Fruit fly (Drosophila melanogaster): ENCODE data around the gene CG5515.
A peak's percentile ranks its signal among the peaks of the same experiment; 100 is the strongest.

The CG5515 gene

DNA sequence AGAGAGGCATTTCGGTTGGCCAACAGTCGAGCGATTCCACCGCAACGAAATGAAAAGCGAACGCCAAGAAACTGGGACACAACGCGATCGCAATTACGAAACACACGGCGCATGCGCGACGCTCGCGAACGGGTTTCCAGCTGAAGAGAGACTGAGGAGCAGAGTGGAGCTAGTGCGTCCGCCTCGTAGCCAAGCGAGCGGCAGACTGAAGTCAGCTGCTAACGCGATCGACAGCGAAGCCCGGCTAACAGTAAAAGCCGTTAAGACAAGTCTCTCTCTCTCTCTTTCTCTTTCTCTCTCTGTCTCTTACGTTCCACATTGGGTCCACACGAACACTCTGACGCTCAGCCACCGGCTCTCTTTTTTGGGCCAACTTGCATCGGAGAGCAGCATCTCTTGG, 29.9 kb upstream of the CG5515 start, which contains the start of gene CG17786 (continued):
- peak; percentile 9 for TF ChIP-seq esn (GFP tag; optimal IDR thresholded peaks at IDR 0.05)
- no peak for TF ChIP-seq Lpt (GFP tag; optimal IDR thresholded peaks at IDR 0.05)
- TF ChIP-seq fd59A (GFP tag; optimal IDR thresholded peaks at IDR 0.05), result no peak
- TF ChIP-seq svp (GFP tag), result no peak
- TF ChIP-seq Ets96B (tag; optimal IDR thresholded peaks at IDR 0.05), result peak; percentile 2
- no peak for TF ChIP-seq pdm3 (GFP tag; optimal IDR thresholded peaks at IDR 0.05)
- TF ChIP-seq eg (GFP tag; IDR thresholded peaks at IDR 0.05), result peak; percentile 63; the same call in 2 of the 3 replicates
- no peak for TF ChIP-seq CG6792 (GFP tag; optimal IDR thresholded peaks at IDR 0.05)
- peak; percentile 12 for TF ChIP-seq CG9139 (GFP tag; optimal IDR thresholded peaks at IDR 0.05)
- no peak for TF ChIP-seq CG34406 (GFP tag; optimal IDR thresholded peaks at IDR 0.05)
- no peak for TF ChIP-seq OdsH (GFP tag; optimal IDR thresholded peaks at IDR 0.05)
- TF ChIP-seq ss (GFP tag; optimal IDR thresholded peaks at IDR 0.05), result peak; percentile 24 to 74
- no peak for TF ChIP-seq CG8319 (GFP tag; optimal IDR thresholded peaks at IDR 0.05)
- no peak for TF ChIP-seq CG7368 (GFP tag; optimal IDR thresholded peaks at IDR 0.05)
- TF ChIP-seq CG10631 (GFP tag; optimal IDR thresholded peaks at IDR 0.05), result no peak
- no peak for TF ChIP-seq Hr38 (GFP tag; optimal IDR thresholded peaks at IDR 0.05)
- no peak for TF ChIP-seq Met (GFP tag; optimal IDR thresholded peaks at IDR 0.05)
- no peak for TF ChIP-seq lz (GFP tag; optimal IDR thresholded peaks at IDR 0.05)
- no peak for TF ChIP-seq CG3032 (tag; optimal IDR thresholded peaks at IDR 0.05)

DNA sequence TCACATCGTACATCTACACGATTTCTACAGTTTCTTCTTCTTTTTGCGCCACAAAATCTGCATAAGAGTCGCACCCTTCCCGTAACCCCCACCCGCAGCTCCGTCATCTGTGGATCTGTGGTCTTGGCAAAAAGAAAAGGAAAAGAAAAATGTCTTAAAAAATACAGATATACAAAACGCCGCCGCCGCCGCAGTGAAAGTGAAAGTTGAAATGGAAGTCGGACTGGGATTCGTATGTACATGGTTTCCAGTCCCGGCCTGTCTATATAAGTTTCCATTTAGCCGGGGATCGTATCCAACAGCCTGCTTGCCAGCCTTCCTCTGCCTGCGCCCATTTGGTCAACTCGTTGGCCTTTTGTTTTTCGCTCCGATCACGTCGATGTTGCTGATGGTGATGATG, 27.3 kb upstream of the CG5515 start:
- TF ChIP-seq eg (GFP tag; IDR thresholded peaks at IDR 0.05), result 0 out of 3 replicates have a peak, but pooled peaks have one; percentile 29
- TF ChIP-seq ss (GFP tag; optimal IDR thresholded peaks at IDR 0.05), result no peak
- TF ChIP-seq Blimp-1 (GFP tag; optimal IDR thresholded peaks at IDR 0.05), result peak; percentile 84

- TF ChIP-seq CG8119 (GFP tag; IDR thresholded peaks at IDR 0.05) (no peak), Hr38 (GFP tag; optimal IDR thresholded peaks at IDR 0.05) (no peak), Sox15 (GFP tag; optimal IDR thresholded peaks at IDR 0.05) (no peak), OdsH (GFP tag; optimal IDR thresholded peaks at IDR 0.05) (no peak), Eip75B (GFP tag; optimal IDR thresholded peaks at IDR 0.05) (no peak)
Observed at dm6 chr3R:24213644-24214043, 24.9 kb upstream of the CG5515 start.

DNA sequence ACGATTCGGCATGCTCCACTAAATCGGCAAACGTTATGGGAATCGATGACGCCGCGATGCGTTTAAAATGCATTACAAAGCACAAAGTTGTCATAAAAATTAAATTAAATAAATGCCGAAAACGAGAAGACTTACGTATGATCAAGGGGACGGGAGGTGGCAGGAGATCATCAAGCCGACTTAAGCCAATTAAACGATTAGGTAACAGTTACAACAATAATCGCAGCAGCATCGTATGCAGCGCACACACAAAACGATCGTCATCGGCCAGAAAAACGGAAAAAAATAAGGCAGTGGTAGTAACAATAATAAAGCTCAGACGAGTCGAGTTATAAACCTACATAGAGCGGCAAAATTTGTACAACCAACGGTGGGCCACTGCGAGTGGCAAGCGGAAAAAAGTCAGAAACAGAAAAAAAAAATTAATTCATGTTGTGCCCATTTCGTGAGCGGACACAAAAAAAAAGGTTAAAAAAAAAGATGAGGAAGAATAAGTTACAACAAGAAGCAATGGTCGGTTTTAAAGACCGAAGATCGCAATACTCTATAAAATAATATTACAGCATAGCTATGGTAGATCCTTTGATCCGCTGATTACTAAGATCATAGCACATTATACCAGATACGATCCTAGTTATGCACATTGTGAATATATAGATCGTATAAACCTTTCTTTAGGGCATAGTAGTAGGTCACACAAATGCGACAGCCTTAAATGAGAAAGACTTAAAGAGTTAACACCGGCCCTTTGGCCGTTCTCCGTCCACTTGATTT, 17.8 kb upstream of the CG5515 start:
- peak; percentile 56 for TF ChIP-seq CG8632 (GFP tag; optimal IDR thresholded peaks at IDR 0.05)
- no peak for TF ChIP-seq Gug (GFP tag; IDR thresholded peaks at IDR 0.05)
- peak; percentile 95 for TF ChIP-seq Eip78C (GFP tag)
- TF ChIP-seq CG3919 (GFP tag; optimal IDR thresholded peaks at IDR 0.05), result peak; percentile 62
- peak in 1 of 2 experiments; percentile 36 for TF ChIP-seq ss (GFP tag; optimal IDR thresholded peaks at IDR 0.05)
- TF ChIP-seq CG11902 (GFP tag; optimal IDR thresholded peaks at IDR 0.05), result peak; percentile 43
- TF ChIP-seq CG11762 (GFP tag; optimal IDR thresholded peaks at IDR 0.05; ENCODE audit: insufficient read depth), result peak; percentile 42
- TF ChIP-seq vri (GFP tag; optimal IDR thresholded peaks at IDR 0.05), result no peak
- TF ChIP-seq svp (GFP tag), result peak; percentile 83
- peak; percentile 59 for TF ChIP-seq CG31627 (GFP tag; optimal IDR thresholded peaks at IDR 0.05)
- peak in 1 of 2 experiments; percentile 20 for TF ChIP-seq salr (GFP tag; optimal IDR thresholded peaks at IDR 0.05)
- TF ChIP-seq CG8119 (GFP tag; IDR thresholded peaks at IDR 0.05), result peak; percentile 50
- peak; percentile 24 for TF ChIP-seq net (GFP tag; optimal IDR thresholded peaks at IDR 0.05)
- peak; percentile 33 for TF ChIP-seq CG8319 (GFP tag; optimal IDR thresholded peaks at IDR 0.05)
- peak; percentile 66 for TF ChIP-seq acj6 (GFP tag; optimal IDR thresholded peaks at IDR 0.05)
- no peak for TF ChIP-seq cyc (GFP tag; optimal IDR thresholded peaks at IDR 0.05)
- TF ChIP-seq dac (GFP tag; optimal IDR thresholded peaks at IDR 0.05), result no peak
- TF ChIP-seq CG16779 (tag; optimal IDR thresholded peaks at IDR 0.05), result peak; percentile 9
- TF ChIP-seq Lpt (GFP tag; optimal IDR thresholded peaks at IDR 0.05), result no peak
- no peak for TF ChIP-seq CG6854 (GFP tag; optimal IDR thresholded peaks at IDR 0.05)
- TF ChIP-seq CG4318 (GFP tag; optimal IDR thresholded peaks at IDR 0.05), result no peak
- TF ChIP-seq Met (GFP tag; optimal IDR thresholded peaks at IDR 0.05), result no peak
- 0 out of 3 replicates have a peak, but pooled peaks have one; percentile 28 for TF ChIP-seq eg (GFP tag; IDR thresholded peaks at IDR 0.05)
- peak; percentile 22 for TF ChIP-seq Ets96B (tag; optimal IDR thresholded peaks at IDR 0.05)
- no peak for TF ChIP-seq Blimp-1 (GFP tag; optimal IDR thresholded peaks at IDR 0.05)
- TF ChIP-seq pdm3 (GFP tag; optimal IDR thresholded peaks at IDR 0.05), result peak; percentile 61
- peak; percentile 39 for TF ChIP-seq CG10631 (GFP tag; optimal IDR thresholded peaks at IDR 0.05)
- TF ChIP-seq CG6276 (GFP tag; optimal IDR thresholded peaks at IDR 0.05), result no peak
- peak; percentile 37 for TF ChIP-seq lz (GFP tag; optimal IDR thresholded peaks at IDR 0.05)
- TF ChIP-seq CG34406 (GFP tag; optimal IDR thresholded peaks at IDR 0.05), result peak; percentile 64
- no peak for TF ChIP-seq CG7368 (GFP tag; optimal IDR thresholded peaks at IDR 0.05)
- no peak for TF ChIP-seq dsx (GFP tag; optimal IDR thresholded peaks at IDR 0.05; ENCODE audit: poor library complexity, severe bottlenecking)
- no peak for TF ChIP-seq fd85E (GFP tag; optimal IDR thresholded peaks at IDR 0.05)
